Fruit fly (Drosophila melanogaster): Measurements from ENCODE around the gene CG13060.

DNA sequence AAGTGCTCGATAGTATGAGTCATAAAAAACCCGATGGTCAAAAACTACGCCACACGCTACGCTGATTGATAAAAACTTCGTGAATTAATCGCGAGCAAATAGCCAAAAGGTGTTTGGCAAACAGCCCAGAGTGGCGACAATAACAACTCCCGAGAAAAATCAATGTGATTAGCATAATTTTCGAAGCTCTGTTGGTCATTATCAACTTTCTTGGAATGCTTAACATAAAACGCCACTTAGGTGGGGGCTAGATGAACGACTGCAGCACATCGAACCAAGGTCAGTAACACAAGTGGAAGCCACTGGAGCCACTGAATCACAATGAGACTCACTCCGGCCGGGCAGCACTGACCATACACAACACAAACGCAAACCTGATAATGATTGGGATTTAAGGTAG, 18.1 kb downstream of the CG13060 start:
- TF ChIP-seq woc (GFP tag; optimal IDR thresholded peaks at IDR 0.05): no peak
- TF ChIP-seq Hr78 (GFP tag; optimal IDR thresholded peaks at IDR 0.05): no peak
- no peak for TF ChIP-seq psq (GFP tag; optimal IDR thresholded peaks at IDR 0.05)
- no peak for TF ChIP-seq usp (GFP tag; optimal IDR thresholded peaks at IDR 0.05)
- no peak for TF ChIP-seq Myc (optimal IDR thresholded peaks at IDR 0.05)
- no peak for TF ChIP-seq Hr83 (GFP tag; optimal IDR thresholded peaks at IDR 0.05; ENCODE audit: poor library complexity, severe bottlenecking)
- TF ChIP-seq Rel (GFP tag; optimal IDR thresholded peaks at IDR 0.05): no peak
- no peak for TF ChIP-seq Rel (tag; optimal IDR thresholded peaks at IDR 0.05)
- no peak for TF ChIP-seq fru (GFP tag; optimal IDR thresholded peaks at IDR 0.05)
- no peak for TF ChIP-seq pan (optimal IDR thresholded peaks at IDR 0.05)
- TF ChIP-seq br (GFP tag; optimal IDR thresholded peaks at IDR 0.05): no peak
- no peak for TF ChIP-seq Abd-B (GFP tag; optimal IDR thresholded peaks at IDR 0.05)
- TF ChIP-seq lola (GFP tag; optimal IDR thresholded peaks at IDR 0.05): no peak
- TF ChIP-seq h (GFP tag; optimal IDR thresholded peaks at IDR 0.05): no peak
- TF ChIP-seq HLH106 (tag; optimal IDR thresholded peaks at IDR 0.05): no peak

Measured in whole organism, wandering third instar larva.